Worm (Caenorhabditis elegans): ENCODE measurements around the gene W05B10.6.

DNA sequence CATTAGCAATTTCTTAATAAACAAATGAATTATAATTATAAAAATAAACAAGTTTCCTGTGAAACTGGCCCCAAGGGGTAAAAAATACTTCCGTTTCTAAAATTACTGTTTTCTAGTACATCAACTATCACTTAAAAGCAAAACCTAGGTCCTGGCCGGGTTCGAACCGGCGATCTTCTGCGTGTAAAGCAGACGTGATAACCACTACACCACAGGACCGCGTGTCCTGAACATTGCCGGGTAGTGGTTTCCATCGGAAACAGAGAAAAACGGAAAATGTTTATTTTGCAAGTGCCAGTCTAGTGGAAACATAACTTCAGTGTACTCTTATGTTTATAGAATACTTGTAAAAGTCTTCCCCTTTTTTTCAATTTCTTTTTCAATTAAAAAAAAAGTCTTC, 25.2 kb upstream of the W05B10.6 start:
- TF ChIP-seq nhr-76 (tag; optimal IDR thresholded peaks at IDR 0.05) (no peak), nhr-237 (tag; optimal IDR thresholded peaks at IDR 0.05) (no peak), nhr-12 (tag; optimal IDR thresholded peaks at IDR 0.05) (no peak), nhr-77 (tag; optimal IDR thresholded peaks at IDR 0.05) (no peak)
